Worm (Caenorhabditis elegans) whole organism, late embryonic: ENCODE measurements around the gene evl-20.

ENCODE experiments used
- C08G9.2 ChIP-seq: sonication (generic microtip); optimal IDR thresholded peaks from 2 replicates; lab custom pipeline; 2016; ENCODE audit warnings: mild to moderate bottlenecking, missing genetic modification characterization, moderate library complexity, missing compliant biosample characterization
- F13H6.1 ChIP-seq: sonication (generic microtip); optimal IDR thresholded peaks from 2 replicates; lab custom pipeline; 2016; ENCODE audit warnings: missing genetic modification characterization, missing compliant biosample characterization
- K02D7.2 ChIP-seq: sonication (generic microtip); optimal IDR thresholded peaks from 2 replicates; lab custom pipeline; 2017; ENCODE audit warnings: mild to moderate bottlenecking, missing genetic modification characterization, missing compliant biosample characterization
- T23F11.4 ChIP-seq: fragments of 200-800 bp; sonication (Bioruptor generic); optimal IDR thresholded peaks from 2 replicates; lab custom pipeline; 2018; ENCODE audit warnings: mild to moderate bottlenecking, missing genetic modification characterization, missing compliant biosample characterization
- Y22D7AL.16 ChIP-seq: sonication (generic microtip); optimal IDR thresholded peaks from 2 replicates; lab custom pipeline; 2016; ENCODE audit warnings: missing genetic modification characterization, missing compliant biosample characterization
- ahr-1 ChIP-seq: sonication (generic microtip); optimal IDR thresholded peaks from 2 replicates; lab custom pipeline; 2016; ENCODE audit warnings: missing genetic modification characterization, missing compliant biosample characterization
- ceh-18 ChIP-seq: sonication (generic microtip); optimal IDR thresholded peaks from 2 replicates; lab custom pipeline; 2016; ENCODE audit warnings: missing genetic modification characterization, missing compliant biosample characterization
- ceh-19 ChIP-seq: fragments of 200-800 bp; sonication (Bioruptor generic); optimal IDR thresholded peaks from 2 replicates; lab custom pipeline; 2018; ENCODE audit warnings: mild to moderate bottlenecking, missing genetic modification characterization, missing compliant biosample characterization
- ceh-2 ChIP-seq: sonication (generic microtip); optimal IDR thresholded peaks from 2 replicates; lab custom pipeline; 2016; ENCODE audit warnings: missing genotype, missing genetic modification characterization, missing compliant biosample characterization
- ceh-6 ChIP-seq: fragments of 200-800 bp; sonication (Bioruptor generic); optimal IDR thresholded peaks from 2 replicates; lab custom pipeline; 2018; ENCODE audit warnings: mild to moderate bottlenecking, missing genetic modification characterization, missing compliant biosample characterization
- dve-1 ChIP-seq: sonication (generic microtip); optimal IDR thresholded peaks from 2 replicates; lab custom pipeline; 2017; ENCODE audit warnings: antibody characterized with exemption, mild to moderate bottlenecking, missing genetic modification characterization, missing compliant biosample characterization
- elt-2 ChIP-seq: sonication (generic microtip); optimal IDR thresholded peaks from 2 replicates; lab custom pipeline; 2016; ENCODE audit warnings: missing genetic modification reagents, missing genetic modification characterization, missing compliant biosample characterization
- elt-4 ChIP-seq: sonication (generic microtip); optimal IDR thresholded peaks from 2 replicates; lab custom pipeline; 2016; ENCODE audit warnings: missing genetic modification characterization, missing compliant biosample characterization
- ets-4 ChIP-seq: sonication (generic microtip); optimal IDR thresholded peaks from 2 replicates; lab custom pipeline; 2016; ENCODE audit warnings: missing genetic modification characterization, missing compliant biosample characterization
- eyg-1 ChIP-seq: sonication (generic microtip); optimal IDR thresholded peaks from 2 replicates; lab custom pipeline; 2016; ENCODE audit warnings: missing genotype, missing genetic modification characterization, missing compliant biosample characterization
- fkh-10 ChIP-seq: fragments of 150-350 bp; optimal IDR thresholded peaks from 2 replicates; lab custom pipeline; 2014; ENCODE audit warnings: missing biosample characterization, missing genetic modification reagents, missing genetic modification characterization
- gmeb-2 ChIP-seq: sonication (generic microtip); optimal IDR thresholded peaks from 2 replicates; lab custom pipeline; 2016; ENCODE audit warnings: missing genetic modification characterization, inconsistent platforms, missing compliant biosample characterization
- hlh-13 ChIP-seq: fragments of 200-800 bp; sonication (Bioruptor generic); optimal IDR thresholded peaks from 2 replicates; lab custom pipeline; 2018; ENCODE audit warnings: mild to moderate bottlenecking, missing genetic modification characterization, missing compliant biosample characterization
- hlh-15 ChIP-seq: sonication (generic microtip); optimal IDR thresholded peaks from 2 replicates; lab custom pipeline; 2016; ENCODE audit warnings: missing genetic modification characterization, missing compliant biosample characterization
- hlh-30 ChIP-seq: sonication (generic microtip); optimal IDR thresholded peaks from 2 replicates; lab custom pipeline; 2017; ENCODE audit warnings: antibody characterized with exemption, missing genetic modification characterization, missing compliant biosample characterization; ENCODE audit not compliant: insufficient read depth
- lin-11 ChIP-seq: fragments of 200-800 bp; sonication (Bioruptor generic); optimal IDR thresholded peaks from 2 replicates; lab custom pipeline; 2018; ENCODE audit warnings: mild to moderate bottlenecking, missing genetic modification characterization, missing compliant biosample characterization
- nfya-1 ChIP-seq: sonication (generic microtip); optimal IDR thresholded peaks from 2 replicates; lab custom pipeline; 2017; ENCODE audit warnings: missing genetic modification characterization, mild to moderate bottlenecking, missing compliant biosample characterization, antibody characterized with exemption, moderate library complexity
- npax-4 ChIP-seq: sonication (generic microtip); optimal IDR thresholded peaks from 2 replicates; lab custom pipeline; 2016; ENCODE audit warnings: missing genetic modification characterization, missing compliant biosample characterization
- odd-2 ChIP-seq: sonication (generic microtip); optimal IDR thresholded peaks from 2 replicates; lab custom pipeline; 2017; ENCODE audit warnings: antibody characterized with exemption, mild to moderate bottlenecking, missing genetic modification characterization, missing compliant biosample characterization
- pat-9 ChIP-seq: fragments of 200-800 bp; sonication (Bioruptor generic); optimal IDR thresholded peaks from 2 replicates; lab custom pipeline; 2018; ENCODE audit warnings: mild to moderate bottlenecking, missing genetic modification characterization, moderate library complexity, missing compliant biosample characterization
- pha-2 ChIP-seq: sonication (generic microtip); optimal IDR thresholded peaks from 2 replicates; lab custom pipeline; 2017; ENCODE audit warnings: mild to moderate bottlenecking, missing genetic modification characterization, missing compliant biosample characterization
- pha-4 ChIP-seq: fragments of 150-350 bp; optimal IDR thresholded peaks from 2 replicates; lab custom pipeline; 2018; ENCODE audit warnings: missing biosample characterization, missing genetic modification reagents, missing genetic modification characterization
- pros-1 ChIP-seq: fragments of 150-350 bp; optimal IDR thresholded peaks from 2 replicates; lab custom pipeline; 2014; ENCODE audit warnings: missing biosample characterization, missing genetic modification reagents, missing genetic modification characterization
- sdc-2 ChIP-seq: sonication (generic microtip); optimal IDR thresholded peaks from 2 replicates; lab custom pipeline; 2016; ENCODE audit warnings: missing genotype, missing genetic modification characterization, missing compliant biosample characterization
- syd-9 ChIP-seq: sonication (generic microtip); optimal IDR thresholded peaks from 2 replicates; lab custom pipeline; 2016; ENCODE audit warnings: mild to moderate bottlenecking, missing genetic modification characterization, moderate library complexity, missing compliant biosample characterization
- tbx-7 ChIP-seq: sonication (generic microtip); optimal IDR thresholded peaks from 2 replicates; lab custom pipeline; 2016; ENCODE audit warnings: missing genotype, missing genetic modification characterization, missing compliant biosample characterization
- unc-42 ChIP-seq: sonication (generic microtip); optimal IDR thresholded peaks from 2 replicates; lab custom pipeline; 2016; ENCODE audit warnings: missing genotype, missing genetic modification characterization, missing compliant biosample characterization
- unc-55 ChIP-seq: sonication (generic microtip); optimal IDR thresholded peaks from 2 replicates; lab custom pipeline; 2017; ENCODE audit warnings: missing biosample characterization, missing genetic modification reagents, missing genetic modification characterization
- ztf-16 ChIP-seq: sonication (generic microtip); optimal IDR thresholded peaks from 2 replicates; lab custom pipeline; 2017; ENCODE audit warnings: missing genetic modification characterization, missing compliant biosample characterization

evl-20 gene

ce11 chrII:8444007-8444406 is at the start of gene evl-20:
evl-20 (plus strand) TSS chrII:8444307.
- TF ChIP-seq unc-42 (tag; lab: Kevin White, UChicago) (no peak), pros-1 (no peak), elt-4 (tag; lab: Kevin White, UChicago) (no peak), ets-4 (tag; lab: Kevin White, UChicago) (no peak), ceh-6 (no peak), hlh-15 (tag; lab: Kevin White, UChicago) (no peak), dve-1 (tag; lab: Kevin White, UChicago) (no peak), lin-11 (no peak), K02D7.2 (no peak)
- TF ChIP-seq, all 69 proteins: peak for 0

- TF ChIP-seq tbx-7 (no peak), eyg-1 (tag; lab: Kevin White, UChicago) (no peak), ceh-19 (GFP tag; lab: Kevin White, UChicago) (no peak), ztf-16 (tag; lab: Kevin White, UChicago) (no peak), ceh-18 (tag; lab: Kevin White, UChicago) (no peak), pha-2 (no peak), C08G9.2 (tag; lab: Kevin White, UChicago) (no peak), T23F11.4 (GFP tag; lab: Kevin White, UChicago) (no peak), ahr-1 (tag; lab: Kevin White, UChicago) (no peak), pha-4 (no peak)
Observed at ce11 chrII:8396041-8396440, 48.1 kb upstream of the evl-20 start, which contains the start of gene F49E12.7. F49E12.7 (minus strand) TSS chrII:8396141.

- TF ChIP-seq K02D7.2 (no peak), F13H6.1 (tag; lab: Kevin White, UChicago) (no peak), ceh-19 (GFP tag; lab: Kevin White, UChicago) (no peak), nfya-1 (tag; lab: Kevin White, UChicago) (no peak), hlh-13 (no peak), elt-2 (tag; lab: Kevin White, UChicago) (no peak), ceh-18 (tag; lab: Kevin White, UChicago) (no peak), fkh-10 (GFP tag; lab: Kevin White, UChicago) (no peak), ceh-2 (tag; lab: Kevin White, UChicago) (no peak), ets-4 (tag; lab: Kevin White, UChicago) (no peak), unc-55 (no peak), sdc-2 (tag; lab: Kevin White, UChicago) (no peak), syd-9 (no peak), gmeb-2 (tag; lab: Kevin White, UChicago) (no peak), T23F11.4 (GFP tag; lab: Kevin White, UChicago) (no peak)
Observed at ce11 chrII:8399064-8399463, 45.0 kb upstream of the evl-20 start, which contains the start of gene dod-23. dod-23 (minus strand) TSS chrII:8399164.

DNA sequence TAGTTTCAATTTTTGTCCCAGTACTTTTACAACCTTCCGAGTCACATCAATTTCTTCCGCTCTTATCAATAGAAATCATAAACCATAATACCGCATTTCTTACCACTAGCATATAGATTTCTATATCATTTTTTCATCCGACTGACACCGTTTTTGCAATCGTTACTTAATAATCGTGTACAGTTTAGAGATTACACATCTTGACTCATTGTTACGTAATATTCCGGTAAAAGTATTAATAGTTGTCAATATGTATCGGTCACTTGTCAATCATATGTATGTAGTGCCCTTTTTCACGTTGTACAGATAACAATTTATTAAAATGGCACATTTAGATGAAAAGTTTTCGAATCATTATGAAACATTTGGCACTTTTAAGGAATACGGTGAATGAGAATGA is 44.1 kb upstream of the evl-20 start:
- no peak for TF ChIP-seq C08G9.2 (tag; lab: Kevin White, UChicago)
- peak; percentile 41 for TF ChIP-seq elt-2 (tag; lab: Kevin White, UChicago)

DNA sequence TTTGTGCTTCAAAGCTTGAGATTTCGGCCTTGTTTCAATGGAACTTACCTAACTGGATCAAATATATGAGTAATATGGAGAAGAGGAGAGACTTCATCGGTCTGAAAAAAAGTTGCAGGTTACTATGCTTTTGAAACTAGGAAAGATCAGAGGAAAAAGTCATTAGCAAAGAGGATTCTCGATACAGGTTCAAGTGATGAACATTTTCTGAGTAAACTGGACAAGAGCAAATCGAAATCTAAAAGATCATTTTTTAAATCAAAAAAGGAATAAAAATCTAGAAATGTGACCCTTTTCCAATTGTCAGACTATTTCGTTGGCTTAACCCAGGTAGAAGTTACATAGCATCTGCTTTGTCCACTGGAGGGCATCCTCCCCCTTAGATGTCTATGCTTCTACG is 39.4 kb upstream of the evl-20 start, which contains the start of gene skpo-1:
Gene skpo-1 (minus strand): TSS at position 101 of the 400 bp plus-strand sequence.
- no peak for TF ChIP-seq hlh-30
- TF ChIP-seq unc-55 = no peak
- TF ChIP-seq pat-9 (tag; lab: Kevin White, UChicago) = no peak
- no peak for TF ChIP-seq ceh-6
- no peak for TF ChIP-seq sdc-2 (tag; lab: Kevin White, UChicago)
- no peak for TF ChIP-seq hlh-13
- TF ChIP-seq pha-2 = no peak
- no peak for TF ChIP-seq odd-2
- TF ChIP-seq Y22D7AL.16 (tag; lab: Kevin White, UChicago) = no peak
- TF ChIP-seq npax-4 = no peak
- no peak for TF ChIP-seq elt-2 (tag; lab: Kevin White, UChicago)
